Worm (Caenorhabditis elegans) whole organism, L2 larva: ENCODE data around the gene irld-42.

ENCODE experiments used
- ceh-16 ChIP-seq: fragments of 150-350 bp; optimal IDR thresholded peaks from 2 replicates; lab custom pipeline; 2014; ENCODE audit warnings: missing biosample characterization, missing genetic modification characterization
- egl-27 ChIP-seq: sonication (generic microtip); optimal IDR thresholded peaks from 3 replicates; lab custom pipeline; 2017; ENCODE audit warnings: missing biosample characterization, missing genetic modification reagents, missing genetic modification characterization
- mab-5 ChIP-seq: fragments of 150-350 bp; optimal IDR thresholded peaks from 2 replicates; lab custom pipeline; 2014; ENCODE audit warnings: missing biosample characterization, missing genetic modification characterization
- nhr-25 ChIP-seq: fragments of 150-350 bp; sonication (generic microtip); optimal IDR thresholded peaks from 3 replicates; lab custom pipeline; 2014; ENCODE audit warnings: missing biosample characterization, missing genetic modification characterization
- nhr-6 ChIP-seq: fragments of 150-350 bp; optimal IDR thresholded peaks from 2 replicates; lab custom pipeline; 2014; ENCODE audit warnings: missing biosample characterization, missing genetic modification characterization
- nhr-77 ChIP-seq: fragments of 150-350 bp; optimal IDR thresholded peaks from 2 replicates; lab custom pipeline; 2014; ENCODE audit warnings: missing biosample characterization, missing genetic modification characterization

- no peak for TF ChIP-seq nhr-6 (tag; lab: Kevin White, UChicago)
- TF ChIP-seq ceh-16 (tag; lab: Kevin White, UChicago), result no peak
- TF ChIP-seq nhr-77, result no peak
- no peak for TF ChIP-seq egl-27 (tag; lab: Kevin White, UChicago)
- no peak for TF ChIP-seq nhr-25 (tag; lab: Kevin White, UChicago)
- TF ChIP-seq mab-5 (tag; lab: Kevin White, UChicago), result no peak
These were observed 47.8 kb upstream of the irld-42 start for ce11 chrV:1620537-1620936.
